Fruit fly (Drosophila melanogaster) whole organism, embryonic: ENCODE measurements around the gene CG31468.

ENCODE experiments used
- Awh ChIP-seq: fragments of 200-800 bp; sonication (Bioruptor generic); IDR thresholded peaks from 2 replicates; pipeline ENCODE4, ENCODE4 v1.3.6; 2022; ENCODE audit warnings: missing biosample characterization, missing genetic modification characterization
- CG10543 ChIP-seq: fragments of 200-800 bp; sonication (Bioruptor generic); optimal IDR thresholded peaks from 3 replicates; lab custom pipeline; 2017; ENCODE audit warnings: missing biosample characterization, mild to moderate bottlenecking, missing genetic modification characterization, moderate library complexity
- CG10979 ChIP-seq: fragments of 200-800 bp; sonication (Bioruptor generic); optimal IDR thresholded peaks from 2 replicates; lab custom pipeline; 2018; ENCODE audit warnings: missing biosample characterization, mild to moderate bottlenecking, missing genetic modification characterization, moderate library complexity
- CG11560 ChIP-seq: fragments of 200-800 bp; sonication (Bioruptor generic); IDR thresholded peaks from 3 replicates; pipeline ENCODE4 v1.3.6; 2022; ENCODE audit warnings: missing biosample characterization, missing genetic modification characterization
- CG1233 ChIP-seq: fragments of 200-800 bp; sonication (Bioruptor generic); optimal IDR thresholded peaks from 4 replicates; lab custom pipeline; 2018; ENCODE audit warnings: missing biosample characterization, mild to moderate bottlenecking, missing genetic modification characterization
- CG13287 ChIP-seq: fragments of 200-800 bp; sonication (Bioruptor generic); IDR thresholded peaks from 2 replicates; pipeline ENCODE4 v1.3.6; 2022; ENCODE audit warnings: missing biosample characterization, missing genetic modification characterization; ENCODE audit not compliant: partially characterized antibody
- CG14441 ChIP-seq: fragments of 200-800 bp; sonication (Bioruptor generic); IDR thresholded peaks from 2 replicates; pipeline ENCODE4 v1.3.6; 2022; ENCODE audit warnings: missing biosample characterization, missing genetic modification characterization
- CG15514 ChIP-seq: fragments of 200-800 bp; sonication (Bioruptor generic); optimal IDR thresholded peaks from 3 replicates; lab custom pipeline; 2017; ENCODE audit warnings: missing biosample characterization, missing genetic modification characterization, mild to moderate bottlenecking, moderate library complexity, missing genetic modification reagents
- CG1647 ChIP-seq: fragments of 200-800 bp; sonication (Bioruptor generic); optimal IDR thresholded peaks from 3 replicates; lab custom pipeline; 2016; ENCODE audit warnings: missing biosample characterization, missing genetic modification characterization
- CG3281 ChIP-seq: fragments of 200-800 bp; sonication (Bioruptor generic); optimal IDR thresholded peaks from 3 replicates; lab custom pipeline; 2017; ENCODE audit warnings: missing biosample characterization, mild to moderate bottlenecking, missing genetic modification characterization
- CG33557 ChIP-seq: fragments of 200-800 bp; sonication (Bioruptor generic); optimal IDR thresholded peaks from 2 replicates; lab custom pipeline; 2019; ENCODE audit warnings: missing biosample characterization, mild to moderate bottlenecking, missing genetic modification characterization, moderate library complexity
- CG4360 ChIP-seq: fragments of 200-800 bp; sonication (Bioruptor generic); IDR thresholded peaks from 2 replicates; pipeline ENCODE4 v1.3.6; 2022; ENCODE audit warnings: missing biosample characterization, missing genetic modification characterization
- CG4707 ChIP-seq: fragments of 200-800 bp; sonication (Bioruptor generic); optimal IDR thresholded peaks from 2 replicates; lab custom pipeline; 2018; ENCODE audit warnings: missing biosample characterization, mild to moderate bottlenecking, missing genetic modification characterization, moderate library complexity
- CG9817 ChIP-seq: fragments of 200-800 bp; sonication (Bioruptor generic); optimal IDR thresholded peaks from 2 replicates; lab custom pipeline; 2018; ENCODE audit warnings: missing biosample characterization, mild to moderate bottlenecking, missing genetic modification characterization, moderate library complexity
- Chrac-16 ChIP-seq: fragments of 200-800 bp; sonication (Bioruptor generic); optimal IDR thresholded peaks from 3 replicates; lab custom pipeline; 2016; ENCODE audit warnings: missing biosample characterization, missing genetic modification characterization
- D ChIP-seq, 2 experiments: fragments of 200-800 bp in 1 of 2; fragments of >200 bp in 1 of 2; sonication (Bioruptor generic) in 1 of 2; optimal IDR thresholded peaks; 2 replicates in 1 of 2; 3 replicates in 1 of 2; lab custom pipeline; 2017; ENCODE audit warnings: mild to moderate bottlenecking in 1 of 2, missing biosample characterization in 1 of 2, missing genetic modification characterization in 1 of 2, missing genetic modification reagents in 1 of 2
- D19A ChIP-seq: fragments of 200-800 bp; optimal IDR thresholded peaks from 3 replicates; lab custom pipeline; 2019; ENCODE audit warnings: missing biosample characterization, mild to moderate bottlenecking, missing genetic modification characterization, moderate library complexity
- Doc2 ChIP-seq: fragments of 200-800 bp; sonication (Bioruptor generic); IDR thresholded peaks from 2 replicates; pipeline ENCODE4 v1.3.6; 2022; ENCODE audit warnings: missing biosample characterization, missing genetic modification characterization
- Ets65A ChIP-seq: fragments of 200-800 bp; sonication (Bioruptor generic); peaks from one replicate; lab custom pipeline; 2016; ENCODE audit warnings: missing biosample characterization, missing genetic modification characterization
- Fer2 ChIP-seq: fragments of 200-800 bp; sonication (Bioruptor generic); optimal IDR thresholded peaks from 2 replicates; lab custom pipeline; 2018; ENCODE audit warnings: missing biosample characterization, mild to moderate bottlenecking, missing genetic modification characterization, moderate library complexity
- Gug ChIP-seq: fragments of 200-800 bp; sonication (Bioruptor generic); IDR thresholded peaks from 4 replicates; pipeline ENCODE4 v1.3.6; 2022; ENCODE audit warnings: missing biosample characterization, missing genetic modification characterization
- HmgD ChIP-seq: fragments of 200-800 bp; sonication (Bioruptor generic); optimal IDR thresholded peaks from 3 replicates; lab custom pipeline; 2016; ENCODE audit warnings: missing biosample characterization, missing genetic modification characterization
- MTF-1 ChIP-seq: fragments of 200-800 bp; sonication (Bioruptor generic); optimal IDR thresholded peaks from 2 replicates; lab custom pipeline; 2018; ENCODE audit warnings: missing biosample characterization, mild to moderate bottlenecking, missing genetic modification characterization, borderline replicate concordance
- NC2β ChIP-seq: fragments of 200-800 bp; sonication (Bioruptor generic); optimal IDR thresholded peaks from 2 replicates; lab custom pipeline; 2016; ENCODE audit warnings: missing biosample characterization, missing genetic modification characterization
- NFAT ChIP-seq: fragments of 200-800 bp; sonication (Bioruptor generic); IDR thresholded peaks from 2 replicates; pipeline ENCODE4 v1.3.6; 2022; ENCODE audit warnings: missing biosample characterization, missing genetic modification characterization
- NfI ChIP-seq: fragments of 200-800 bp; sonication (Bioruptor generic); optimal IDR thresholded peaks from 3 replicates; lab custom pipeline; 2018; ENCODE audit warnings: missing biosample characterization, mild to moderate bottlenecking, missing genetic modification characterization, moderate library complexity
- Oaz ChIP-seq: fragments of 200-800 bp; sonication (Bioruptor generic); IDR thresholded peaks from 2 replicates; pipeline ENCODE4 v1.3.6; 2022; ENCODE audit warnings: missing biosample characterization, missing genetic modification characterization
- Sox100B ChIP-seq: fragments of 200-800 bp; sonication (Bioruptor generic); optimal IDR thresholded peaks from 3 replicates; lab custom pipeline; 2018; ENCODE audit warnings: missing biosample characterization, mild to moderate bottlenecking, missing genetic modification characterization
- Taf1 ChIP-seq: fragments of 200-800 bp; sonication (Bioruptor generic); IDR thresholded peaks from 2 replicates; pipeline ENCODE4 v1.3.6; 2022; ENCODE audit warnings: missing biosample characterization, missing genetic modification characterization
- Usf ChIP-seq: fragments of 200-800 bp; sonication (Bioruptor generic); optimal IDR thresholded peaks from 2 replicates; lab custom pipeline; 2017; ENCODE audit warnings: missing genotype, missing biosample characterization, missing genetic modification characterization
- ato ChIP-seq: fragments of 200-800 bp; sonication (Bioruptor generic); IDR thresholded peaks from 2 replicates; pipeline ENCODE4 v1.3.6; 2022; ENCODE audit warnings: missing biosample characterization, missing genetic modification characterization; ENCODE audit not compliant: partially characterized antibody
- cad ChIP-seq: fragments of >200 bp; optimal IDR thresholded peaks from 2 replicates; lab custom pipeline; 2017; ENCODE audit warnings: missing biosample characterization, missing genetic modification characterization
- cg ChIP-seq: fragments of 200-800 bp; sonication (Bioruptor generic); optimal IDR thresholded peaks from 3 replicates; lab custom pipeline; 2019; ENCODE audit warnings: missing biosample characterization, mild to moderate bottlenecking, missing genetic modification characterization, moderate library complexity
- dm ChIP-seq: fragments of 200-800 bp; sonication (Bioruptor generic); optimal IDR thresholded peaks from 3 replicates; lab custom pipeline; 2016; ENCODE audit warnings: missing biosample characterization, missing genetic modification characterization
- en ChIP-seq: fragments of 200-800 bp; sonication (Bioruptor generic); optimal IDR thresholded peaks from 2 replicates; lab custom pipeline; 2016; ENCODE audit warnings: missing biosample characterization, missing genetic modification characterization
- fd96Cb ChIP-seq: fragments of 200-800 bp; sonication (Bioruptor generic); optimal IDR thresholded peaks from 2 replicates; lab custom pipeline; 2018; ENCODE audit warnings: missing biosample characterization, mild to moderate bottlenecking, missing genetic modification characterization, moderate library complexity
- fu2 ChIP-seq: fragments of 200-800 bp; sonication (Bioruptor generic); optimal IDR thresholded peaks from 2 replicates; lab custom pipeline; 2016; ENCODE audit warnings: missing biosample characterization, missing genetic modification characterization
- hth ChIP-seq: fragments of >200 bp; optimal IDR thresholded peaks from 2 replicates; lab custom pipeline; 2017; ENCODE audit warnings: inconsistent platforms
- lmd ChIP-seq: fragments of 200-800 bp; sonication (Bioruptor generic); IDR thresholded peaks from 2 replicates; pipeline ENCODE4 v1.3.6; 2022; ENCODE audit warnings: missing biosample characterization, missing genetic modification characterization
- nmo ChIP-seq: fragments of 200-800 bp; sonication (Bioruptor generic); optimal IDR thresholded peaks from 2 replicates; lab custom pipeline; 2018; ENCODE audit warnings: missing biosample characterization, mild to moderate bottlenecking, missing genetic modification characterization, moderate library complexity
- oc ChIP-seq: fragments of 200-800 bp; sonication (Bioruptor generic); optimal IDR thresholded peaks from 2 replicates; lab custom pipeline; 2018; ENCODE audit warnings: missing biosample characterization, mild to moderate bottlenecking, missing genetic modification characterization, moderate library complexity
- otp ChIP-seq: fragments of 200-800 bp; sonication (Bioruptor generic); IDR thresholded peaks from 3 replicates; pipeline ENCODE4, ENCODE4 v1.3.6; 2022; ENCODE audit warnings: missing biosample characterization, missing genetic modification characterization
- pita ChIP-seq: fragments of 200-800 bp; sonication (Bioruptor generic); optimal IDR thresholded peaks from 2 replicates; lab custom pipeline; 2017; ENCODE audit warnings: missing biosample characterization, mild to moderate bottlenecking, missing genetic modification characterization
- psq ChIP-seq: fragments of 200-800 bp; sonication (Bioruptor generic); optimal IDR thresholded peaks from 2 replicates; lab custom pipeline; 2017; ENCODE audit warnings: missing biosample characterization, missing genetic modification characterization
- ranshi ChIP-seq: fragments of 200-800 bp; sonication (Bioruptor generic); IDR thresholded peaks from 2 replicates; pipeline ENCODE4 v1.3.6; 2022; ENCODE audit warnings: missing biosample characterization, missing genetic modification characterization
- seq ChIP-seq: fragments of 200-800 bp; sonication (Bioruptor generic); IDR thresholded peaks from 2 replicates; pipeline ENCODE4 v1.3.6; 2022; ENCODE audit warnings: missing biosample characterization, missing genetic modification characterization
- sisA ChIP-seq: fragments of 200-800 bp; sonication (Bioruptor generic); IDR thresholded peaks from 2 replicates; pipeline ENCODE4 v1.3.6; 2022; ENCODE audit warnings: missing biosample characterization, missing genetic modification characterization
- tap ChIP-seq: fragments of 200-800 bp; optimal IDR thresholded peaks from 3 replicates; lab custom pipeline; 2019; ENCODE audit warnings: missing biosample characterization, mild to moderate bottlenecking, missing genetic modification characterization, moderate library complexity
- vnd ChIP-seq: fragments of 200-800 bp; sonication (Bioruptor generic); IDR thresholded peaks from 3 replicates; pipeline ENCODE4 v1.3.6; 2022; ENCODE audit warnings: missing biosample characterization, missing genetic modification characterization; ENCODE audit not compliant: partially characterized antibody
- vvl ChIP-seq: fragments of 200-800 bp; sonication (Bioruptor generic); IDR thresholded peaks from 2 replicates; pipeline ENCODE4 v1.3.6; 2022; ENCODE audit warnings: missing biosample characterization, missing genetic modification characterization

The CG31468 gene

DNA sequence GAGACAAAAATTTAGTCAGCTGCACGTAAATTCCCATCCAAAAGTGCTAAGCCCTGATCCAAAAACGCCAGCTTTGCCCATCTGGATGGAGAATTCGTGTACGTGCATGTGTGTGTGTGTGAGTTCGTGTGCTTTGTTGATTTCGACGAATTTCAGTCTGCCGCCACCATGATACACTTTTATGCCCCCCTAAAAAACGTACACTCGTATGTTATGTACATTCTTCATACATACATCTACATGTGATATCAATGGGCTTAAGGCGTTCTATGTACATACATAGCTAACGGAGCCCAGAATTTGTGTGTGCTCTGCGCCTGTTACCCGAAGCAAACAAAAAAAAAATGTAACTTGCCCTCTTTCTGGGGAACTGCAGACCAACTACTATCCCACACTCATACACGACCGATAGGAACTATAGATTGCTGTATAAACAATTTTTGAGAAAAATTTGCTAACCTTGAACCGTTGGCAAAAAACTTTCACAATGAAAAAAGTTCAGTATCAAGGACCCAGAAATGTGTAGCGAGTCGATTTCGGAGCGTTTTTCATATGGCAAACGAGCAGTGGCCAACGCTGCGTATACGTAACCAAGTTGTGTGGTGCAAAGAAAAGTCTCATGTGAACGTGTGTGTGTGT, 25.7 kb upstream of the CG31468 start (continued):
- no peak for TF ChIP-seq MTF-1 (GFP tag; lab: Kevin White, UChicago)
- no peak for TF ChIP-seq CG9817
- no peak for TF ChIP-seq Doc2 (GFP tag; lab: Robert Waterston, UW)
- peak; percentile 33 for TF ChIP-seq CG3281
- no peak for TF ChIP-seq fu2
- TF ChIP-seq CG13287 (GFP tag; lab: Robert Waterston, UW) = 0 out of 2 replicates have a peak, but pooled peaks have one; percentile 7
- no peak for TF ChIP-seq en
- TF ChIP-seq NfI (GFP tag; lab: Kevin White, UChicago) = no peak
- no peak for TF ChIP-seq fd96Cb
- peak; percentile 11 for TF ChIP-seq Sox100B
- no peak for TF ChIP-seq Oaz (GFP tag; lab: Robert Waterston, UW)
- no peak for TF ChIP-seq CG10979
- TF ChIP-seq vvl (GFP tag; lab: Robert Waterston, UW) = peak; percentile 46; the same call in 1 of the 2 replicates
- TF ChIP-seq oc = no peak
- no peak for TF ChIP-seq Gug
- no peak for TF ChIP-seq nmo (GFP tag; lab: Kevin White, UChicago)
- TF ChIP-seq dm = no peak
- no peak for TF ChIP-seq pita (GFP tag; lab: Kevin White, UChicago)
- peak; percentile 44 for TF ChIP-seq cg (GFP tag; lab: Kevin White, UChicago)
- no peak for TF ChIP-seq seq (GFP tag; lab: Robert Waterston, UW)
- peak; percentile 21 for TF ChIP-seq CG1233 (GFP tag; lab: Kevin White, UChicago)
- no peak for TF ChIP-seq cad (GFP tag; lab: Kevin White, UChicago)
- TF ChIP-seq Usf = no peak
- no peak for TF ChIP-seq tap
- TF ChIP-seq CG4707 (GFP tag; lab: Kevin White, UChicago) = no peak
- TF ChIP-seq HmgD (GFP tag; lab: Kevin White, UChicago) = no peak
- no peak for TF ChIP-seq ato
- no peak for TF ChIP-seq Fer2 (tag; lab: Kevin White, UChicago)
- no peak for TF ChIP-seq Chrac-16 (GFP tag; lab: Kevin White, UChicago)
- TF ChIP-seq CG1647 = no peak
- no peak for TF ChIP-seq vnd (GFP tag; lab: Robert Waterston, UW)
- TF ChIP-seq lmd (GFP tag; lab: Robert Waterston, UW) = no peak
- peak; percentile 40 for TF ChIP-seq CG15514 (GFP tag; lab: Kevin White, UChicago)
- no peak for TF ChIP-seq psq
- peak; percentile 38 for TF ChIP-seq D19A
- TF ChIP-seq otp = no peak
- no peak for TF ChIP-seq NFAT (GFP tag; lab: Robert Waterston, UW)
- TF ChIP-seq Taf1 (GFP tag; lab: Robert Waterston, UW) = no peak
- no peak for TF ChIP-seq D (optimal IDR thresholded peaks at IDR 0.05; lab: Kevin White, UChicago)
- TF ChIP-seq D (GFP tag; optimal IDR thresholded peaks at IDR 0.05; lab: Kevin White, UChicago) = no peak
- TF ChIP-seq NC2β (GFP tag; lab: Kevin White, UChicago) = no peak
- no peak for TF ChIP-seq Ets65A (GFP tag; lab: Kevin White, UChicago)
- TF ChIP-seq sisA (GFP tag; lab: Robert Waterston, UW) = no peak
- peak; percentile 86 for TF ChIP-seq CG10543 (GFP tag; lab: Kevin White, UChicago)
- no peak for TF ChIP-seq hth (lab: Kevin White, UChicago)
- no peak for TF ChIP-seq CG11560
- TF ChIP-seq CG4360 (GFP tag; lab: Robert Waterston, UW) = no peak
- TF ChIP-seq ranshi (GFP tag; lab: Robert Waterston, UW) = no peak
- no peak for TF ChIP-seq CG33557
- no peak for TF ChIP-seq Awh (GFP tag; lab: Robert Waterston, UW)
- no peak for TF ChIP-seq CG14441 (GFP tag; lab: Robert Waterston, UW)
